Fruit fly (Drosophila melanogaster) whole organism: ENCODE data around the gene Coq6.

Source experiments
- CG8478 ChIP-seq: fragments of >200 bp; optimal IDR thresholded peaks from 2 replicates; lab custom pipeline; 2018; ENCODE audit warnings: inconsistent platforms
- Dll ChIP-seq: fragments of >200 bp; optimal IDR thresholded peaks from 2 replicates; lab custom pipeline; 2017
- EcR ChIP-seq, 2 experiments: fragments of >200 bp; optimal IDR thresholded peaks; 2 replicates each; lab custom pipeline; 2017; ENCODE audit warnings: missing biosample characterization in 2 of 2, missing genetic modification characterization in 2 of 2, missing genetic modification reagents in 2 of 2
- pan ChIP-seq: fragments of >200 bp; optimal IDR thresholded peaks from 2 replicates; lab custom pipeline; 2017
- psq ChIP-seq: fragments of >200 bp; optimal IDR thresholded peaks from 2 replicates; lab custom pipeline; 2017
- usp ChIP-seq: fragments of >200 bp; optimal IDR thresholded peaks from 2 replicates; lab custom pipeline; 2017; ENCODE audit warnings: missing biosample characterization, missing genetic modification characterization, mixed read lengths

The Coq6 gene

dm6 chr2L:5523848-5524473 lies 8.1 kb downstream of the Coq6 start, which contains the start of the genes Vps52 and Elp4:
Vps52 (minus strand) TSS chr2L:5523898.
Elp4 (plus strand) TSS chr2L:5524139.
- no peak for TF ChIP-seq EcR (GFP tag; optimal IDR thresholded peaks at IDR 0.05; lab: Kevin White, UChicago)

- TF ChIP-seq pan (lab: Kevin White, UChicago) (no peak), EcR (GFP tag; optimal IDR thresholded peaks at IDR 0.05; lab: Kevin White, UChicago) (no peak), psq (no peak), usp (GFP tag; lab: Kevin White, UChicago) (no peak), Dll (no peak), CG8478 (no peak)
These were observed 11.3 kb downstream of the Coq6 start for dm6 chr2L:5520757-5521156.

DNA sequence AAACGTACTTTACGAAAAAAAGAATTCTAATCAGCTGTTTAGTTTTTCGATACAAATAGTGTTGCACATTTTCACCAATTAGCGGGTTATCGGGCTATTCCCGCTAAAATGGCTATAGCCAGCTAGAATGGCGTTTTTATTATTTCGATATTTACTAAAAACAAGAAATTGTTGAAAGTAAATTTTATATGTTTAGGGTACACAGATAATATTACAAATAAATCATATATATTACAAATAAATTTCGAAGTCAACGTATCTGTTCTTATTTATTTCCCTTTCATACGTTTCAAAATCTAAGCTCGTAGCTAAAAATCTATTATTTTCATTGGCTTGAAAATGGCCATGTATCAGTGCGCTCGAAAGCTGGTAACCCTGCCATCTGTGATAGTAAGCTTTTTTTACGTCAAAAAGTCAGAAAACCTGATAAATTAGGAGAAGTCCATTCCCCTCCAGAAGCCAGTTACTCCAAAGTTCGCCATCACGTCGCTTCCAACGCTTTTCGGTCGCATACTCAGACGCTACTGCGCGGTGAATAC lies 12.1 kb downstream of the Coq6 start, which contains the start of the genes CG7382 and cl:
TSS of gene CG7382 (minus strand) at position 51 of the 539 bp plus-strand sequence.
TSS of gene cl (plus strand) at position 290 of the 539 bp plus-strand sequence.
- TF ChIP-seq psq (no peak), usp (GFP tag; lab: Kevin White, UChicago) (no peak), pan (lab: Kevin White, UChicago) (no peak), Dll (no peak), EcR (GFP tag; optimal IDR thresholded peaks at IDR 0.05; lab: Kevin White, UChicago) (no peak), CG8478 (no peak)

- no peak for TF ChIP-seq pan (lab: Kevin White, UChicago)
- TF ChIP-seq psq: no peak
- no peak for TF ChIP-seq CG8478
- no peak for TF ChIP-seq usp (GFP tag; lab: Kevin White, UChicago)
- no peak for TF ChIP-seq Dll
- no peak for TF ChIP-seq EcR (GFP tag; optimal IDR thresholded peaks at IDR 0.05; lab: Kevin White, UChicago)
These were observed 14.6 kb downstream of the Coq6 start, which contains the start of gene CG14020 for dm6 chr2L:5517393-5517792. CG14020 (plus strand) TSS chr2L:5517737.

- TF ChIP-seq psq (no peak), Dll (no peak), CG8478 (no peak), EcR (GFP tag; optimal IDR thresholded peaks at IDR 0.05; lab: Kevin White, UChicago) (no peak), usp (GFP tag; lab: Kevin White, UChicago) (no peak), pan (lab: Kevin White, UChicago) (no peak)
These were observed 17.1 kb downstream of the Coq6 start for dm6 chr2L:5514946-5515345.

dm6 chr2L:5507823-5508438 lies 24.1 kb downstream of the Coq6 start:
- TF ChIP-seq usp (GFP tag; lab: Kevin White, UChicago): no peak
- TF ChIP-seq CG8478: no peak
- no peak for TF ChIP-seq pan (lab: Kevin White, UChicago)
- TF ChIP-seq Dll: no peak
- no peak for TF ChIP-seq EcR (GFP tag; optimal IDR thresholded peaks at IDR 0.05; lab: Kevin White, UChicago)
- TF ChIP-seq psq: no peak

- no peak for TF ChIP-seq pan (lab: Kevin White, UChicago)
- no peak for TF ChIP-seq psq
- no peak for TF ChIP-seq Dll
- TF ChIP-seq CG8478: no peak
- TF ChIP-seq usp (GFP tag; lab: Kevin White, UChicago): no peak
- TF ChIP-seq EcR (GFP tag; optimal IDR thresholded peaks at IDR 0.05; lab: Kevin White, UChicago): no peak
These were observed 24.9 kb downstream of the Coq6 start for dm6 chr2L:5507082-5507481.

- no peak for TF ChIP-seq psq
- TF ChIP-seq Dll: no peak
- no peak for TF ChIP-seq EcR (GFP tag; optimal IDR thresholded peaks at IDR 0.05; lab: Kevin White, UChicago)
- TF ChIP-seq pan (lab: Kevin White, UChicago): no peak
- TF ChIP-seq usp (GFP tag; lab: Kevin White, UChicago): no peak
- TF ChIP-seq CG8478: no peak
These were observed 26.9 kb downstream of the Coq6 start for dm6 chr2L:5505130-5505529.

DNA sequence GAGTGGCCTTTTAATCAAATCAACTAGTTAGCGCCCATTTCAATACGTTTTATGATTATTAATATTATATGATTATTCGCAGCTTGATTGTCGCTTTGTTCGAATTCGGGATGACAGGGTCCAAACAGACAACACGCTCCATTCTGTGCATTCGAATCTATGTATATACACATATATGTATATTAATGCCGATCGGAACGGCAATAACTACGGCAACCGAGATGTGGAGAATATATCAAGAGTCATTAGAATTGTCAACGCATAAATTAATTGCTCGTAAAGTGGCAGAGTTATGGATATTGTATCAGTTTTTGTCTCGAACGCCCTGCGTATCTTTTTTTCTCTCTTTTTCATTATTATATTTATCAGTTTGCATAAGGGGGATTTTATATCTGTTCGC lies 29.2 kb downstream of the Coq6 start:
- no peak for TF ChIP-seq psq
- TF ChIP-seq Dll: no peak
- no peak for TF ChIP-seq pan (lab: Kevin White, UChicago)
- TF ChIP-seq EcR (GFP tag; optimal IDR thresholded peaks at IDR 0.05; lab: Kevin White, UChicago): no peak
- TF ChIP-seq CG8478: no peak
- no peak for TF ChIP-seq usp (GFP tag; lab: Kevin White, UChicago)

DNA sequence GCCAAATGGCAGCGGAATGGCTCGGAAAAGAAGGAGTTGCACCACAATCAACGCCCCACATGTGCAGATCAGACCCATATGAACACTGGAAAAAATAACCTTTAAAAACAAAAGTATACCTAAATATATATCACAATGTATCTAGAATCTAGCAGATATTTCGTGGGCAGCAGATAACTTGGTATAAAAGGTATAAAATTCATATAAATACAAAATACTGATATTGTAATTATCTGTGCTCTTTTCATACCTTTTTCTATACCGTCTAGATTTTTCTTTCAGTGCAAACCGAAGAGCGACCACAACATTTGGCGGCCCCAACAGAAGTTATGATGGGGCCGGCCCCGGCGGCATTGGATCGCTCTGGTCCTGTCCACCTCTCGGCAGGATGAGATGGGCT lies 30.7 kb downstream of the Coq6 start:
- TF ChIP-seq CG8478 (no peak), usp (GFP tag; lab: Kevin White, UChicago) (no peak), EcR (GFP tag; optimal IDR thresholded peaks at IDR 0.05; lab: Kevin White, UChicago) (no peak), psq (no peak), pan (lab: Kevin White, UChicago) (no peak), Dll (no peak)

dm6 chr2L:5499458-5499857 lies 32.6 kb downstream of the Coq6 start:
- TF ChIP-seq psq (no peak), EcR (GFP tag; optimal IDR thresholded peaks at IDR 0.05; lab: Kevin White, UChicago) (no peak), usp (GFP tag; lab: Kevin White, UChicago) (no peak), pan (lab: Kevin White, UChicago) (no peak), Dll (no peak), CG8478 (no peak)

dm6 chr2L:5496468-5497093 lies 35.4 kb downstream of the Coq6 start:
- no peak for TF ChIP-seq psq
- TF ChIP-seq pan (lab: Kevin White, UChicago): no peak
- TF ChIP-seq EcR (GFP tag; optimal IDR thresholded peaks at IDR 0.05; lab: Kevin White, UChicago): no peak
- no peak for TF ChIP-seq CG8478
- TF ChIP-seq Dll: no peak
- no peak for TF ChIP-seq usp (GFP tag; lab: Kevin White, UChicago)
